Fruit fly (Drosophila melanogaster) whole organism, embryonic: ENCODE results near the gene unc-4.

Source experiments
- Abd-B ChIP-seq: fragments of 200-800 bp; sonication (Bioruptor generic); optimal IDR thresholded peaks from 2 replicates; lab custom pipeline; 2018; ENCODE audit warnings: missing biosample characterization, mild to moderate bottlenecking, missing genetic modification characterization, moderate library complexity
- Asciz ChIP-seq: fragments of 200-800 bp; sonication (Bioruptor generic); optimal IDR thresholded peaks from 2 replicates; lab custom pipeline; 2017; ENCODE audit warnings: missing biosample characterization, mild to moderate bottlenecking, missing genetic modification characterization, missing genetic modification reagents
- CG10959 ChIP-seq: fragments of 200-800 bp; sonication (Bioruptor generic); IDR thresholded peaks from 2 replicates; pipeline ENCODE4 v1.3.6; 2022; ENCODE audit warnings: missing biosample characterization, missing genetic modification characterization
- CG11247 ChIP-seq: fragments of 200-800 bp; sonication (Bioruptor generic); IDR thresholded peaks from 2 replicates; pipeline ENCODE4 v1.3.6; 2022; ENCODE audit warnings: missing biosample characterization, missing genetic modification characterization
- CG11456 ChIP-seq: fragments of 200-800 bp; sonication (Bioruptor generic); IDR thresholded peaks from 3 replicates; pipeline ENCODE4 v1.3.6; 2022; ENCODE audit warnings: missing biosample characterization, missing genetic modification characterization
- CG11696 ChIP-seq: fragments of 200-800 bp; sonication (Bioruptor generic); IDR thresholded peaks from 2 replicates; pipeline ENCODE4 v1.3.6; 2022; ENCODE audit warnings: missing biosample characterization, missing genetic modification characterization
- CG12391 ChIP-seq: fragments of 200-800 bp; sonication (Bioruptor generic); optimal IDR thresholded peaks from 3 replicates; lab custom pipeline; 2018; ENCODE audit warnings: missing biosample characterization, mild to moderate bottlenecking, missing genetic modification characterization, moderate library complexity
- CG13296 ChIP-seq: fragments of 200-800 bp; sonication (Bioruptor generic); optimal IDR thresholded peaks from 3 replicates; lab custom pipeline; 2018; ENCODE audit warnings: missing biosample characterization, mild to moderate bottlenecking, missing genetic modification characterization
- CG13424 ChIP-seq: fragments of 200-800 bp; sonication (Bioruptor generic); optimal IDR thresholded peaks from 2 replicates; lab custom pipeline; 2019; ENCODE audit warnings: missing biosample characterization, mild to moderate bottlenecking, missing genetic modification characterization, moderate library complexity
- CG15011 ChIP-seq: fragments of 200-800 bp; sonication (Bioruptor generic); optimal IDR thresholded peaks from 3 replicates; lab custom pipeline; 2018; ENCODE audit warnings: missing biosample characterization, mild to moderate bottlenecking, missing genetic modification characterization
- CG17568 ChIP-seq: fragments of 200-800 bp; sonication (Bioruptor generic); optimal IDR thresholded peaks from 2 replicates; lab custom pipeline; 2018; ENCODE audit warnings: missing biosample characterization, mild to moderate bottlenecking, missing genetic modification characterization, moderate library complexity
- CG18619 ChIP-seq: fragments of 200-800 bp; sonication (Bioruptor generic); optimal IDR thresholded peaks from 3 replicates; lab custom pipeline; 2017; ENCODE audit warnings: missing biosample characterization, mild to moderate bottlenecking, missing genetic modification characterization
- CG2889 ChIP-seq: fragments of 200-800 bp; sonication (Bioruptor generic); IDR thresholded peaks from 3 replicates; pipeline ENCODE4 v1.3.6; 2022; ENCODE audit warnings: missing biosample characterization, missing genetic modification characterization
- CG3407 ChIP-seq: fragments of 200-800 bp; sonication (Bioruptor generic); optimal IDR thresholded peaks from 2 replicates; lab custom pipeline; 2018; ENCODE audit warnings: missing biosample characterization, mild to moderate bottlenecking, missing genetic modification characterization
- CG34376 ChIP-seq: fragments of 200-800 bp; sonication (Bioruptor generic); optimal IDR thresholded peaks from 2 replicates; lab custom pipeline; 2018; ENCODE audit warnings: missing biosample characterization, mild to moderate bottlenecking, missing genetic modification characterization
- CG3838 ChIP-seq: fragments of 200-800 bp; sonication (Bioruptor generic); optimal IDR thresholded peaks from 3 replicates; lab custom pipeline; 2016; ENCODE audit warnings: missing biosample characterization, missing genetic modification characterization
- CG42726 ChIP-seq: fragments of 200-800 bp; sonication (Bioruptor generic); IDR thresholded peaks from 2 replicates; pipeline ENCODE4 v1.3.6; 2022; ENCODE audit warnings: missing biosample characterization, missing genetic modification characterization; ENCODE audit not compliant: partially characterized antibody
- CG5953 ChIP-seq: fragments of 200-800 bp; sonication (Bioruptor generic); IDR thresholded peaks from 2 replicates; pipeline ENCODE4 v1.3.6; 2022; ENCODE audit warnings: missing biosample characterization, missing genetic modification characterization
- CG6854 ChIP-seq: fragments of 200-800 bp; sonication (Bioruptor generic); optimal IDR thresholded peaks from 3 replicates; lab custom pipeline; 2017; ENCODE audit warnings: missing biosample characterization, mild to moderate bottlenecking, missing genetic modification characterization
- CG7556 ChIP-seq: fragments of 200-800 bp; sonication (Bioruptor generic); optimal IDR thresholded peaks from 2 replicates; lab custom pipeline; 2017; ENCODE audit warnings: missing biosample characterization, mild to moderate bottlenecking, missing genetic modification characterization
- CG9876 ChIP-seq: fragments of 200-800 bp; sonication (Bioruptor generic); optimal IDR thresholded peaks from 2 replicates; lab custom pipeline; 2016; ENCODE audit warnings: missing biosample characterization, missing genetic modification characterization
- Drgx ChIP-seq: fragments of 200-800 bp; sonication (Bioruptor generic); IDR thresholded peaks from 2 replicates; pipeline ENCODE4 v1.3.6; 2022; ENCODE audit warnings: missing biosample characterization, missing genetic modification characterization
- Ets65A ChIP-seq: fragments of 200-800 bp; sonication (Bioruptor generic); peaks from one replicate; lab custom pipeline; 2016; ENCODE audit warnings: missing biosample characterization, missing genetic modification characterization
- HmgZ ChIP-seq: fragments of 200-800 bp; sonication (Bioruptor generic); optimal IDR thresholded peaks from 2 replicates; lab custom pipeline; 2018; ENCODE audit warnings: missing biosample characterization, mild to moderate bottlenecking, missing genetic modification characterization
- Hmx ChIP-seq: fragments of 200-800 bp; sonication (Bioruptor generic); optimal IDR thresholded peaks from 2 replicates; lab custom pipeline; 2016; ENCODE audit warnings: missing biosample characterization, missing genetic modification characterization
- Hr51 ChIP-seq, 2 experiments: fragments of 200-800 bp; sonication (Bioruptor generic); optimal IDR thresholded peaks; 2 replicates in 1 of 2; 3 replicates in 1 of 2; lab custom pipeline; 2016 to 2018; ENCODE audit warnings: missing biosample characterization in 2 of 2, missing genetic modification characterization in 2 of 2, mild to moderate bottlenecking in 1 of 2, moderate library complexity in 1 of 2
- Hr78 ChIP-seq, 2 experiments: fragments of 200-800 bp in 1 of 2; fragments of >200 bp in 1 of 2; sonication (Bioruptor generic) in 1 of 2; optimal IDR thresholded peaks; 2 replicates each; lab custom pipeline; 2017 to 2019; ENCODE audit warnings: missing biosample characterization in 2 of 2, missing genetic modification characterization in 2 of 2, mild to moderate bottlenecking in 1 of 2, moderate library complexity in 1 of 2
- Jarid2 ChIP-seq: fragments of 200-800 bp; sonication (Bioruptor generic); optimal IDR thresholded peaks from 3 replicates; lab custom pipeline; 2017; ENCODE audit warnings: mild to moderate bottlenecking, missing biosample characterization, missing genetic modification reagents, missing genetic modification characterization
- Lim3 ChIP-seq: fragments of 200-800 bp; sonication (Bioruptor generic); IDR thresholded peaks from 2 replicates; pipeline ENCODE4 v1.3.6; 2022; ENCODE audit warnings: missing biosample characterization, missing genetic modification characterization
- Max ChIP-seq: fragments of 200-800 bp; sonication (Bioruptor generic); optimal IDR thresholded peaks from 2 replicates; lab custom pipeline; 2016; ENCODE audit warnings: missing biosample characterization, mild to moderate bottlenecking, missing genetic modification characterization
- Med ChIP-seq: fragments of 200-800 bp; sonication (Bioruptor generic); peaks from one replicate; lab custom pipeline; 2016; ENCODE audit warnings: missing biosample characterization, missing genetic modification characterization, mild to moderate bottlenecking, inconsistent platforms, moderate library complexity
- Mrtf ChIP-seq: fragments of 200-800 bp; sonication (Bioruptor generic); IDR thresholded peaks from 3 replicates; pipeline ENCODE4 v1.3.6; 2022; ENCODE audit warnings: missing biosample characterization, missing genetic modification characterization
- Myb ChIP-seq: fragments of 200-800 bp; sonication (Bioruptor generic); optimal IDR thresholded peaks from 2 replicates; lab custom pipeline; 2016; ENCODE audit warnings: missing biosample characterization, missing genetic modification characterization
- Poxn ChIP-seq: fragments of 200-800 bp; sonication (Bioruptor generic); IDR thresholded peaks from 2 replicates; pipeline ENCODE4 v1.3.6; 2022; ENCODE audit warnings: missing biosample characterization, missing genetic modification characterization
- ab ChIP-seq: fragments of 200-800 bp; sonication (Bioruptor generic); optimal IDR thresholded peaks from 2 replicates; lab custom pipeline; 2016; ENCODE audit warnings: missing biosample characterization, missing genetic modification characterization
- aop ChIP-seq: fragments of 200-800 bp; sonication (Bioruptor generic); IDR thresholded peaks from 2 replicates; pipeline ENCODE4 v1.3.6; 2022; ENCODE audit warnings: missing biosample characterization, missing genetic modification characterization
- da ChIP-seq: fragments of 200-800 bp; sonication (Bioruptor generic); optimal IDR thresholded peaks from 2 replicates; lab custom pipeline; 2016; ENCODE audit warnings: missing biosample characterization, missing genetic modification characterization
- disco-r ChIP-seq: fragments of 200-800 bp; sonication (Bioruptor generic); optimal IDR thresholded peaks from 2 replicates; lab custom pipeline; 2016; ENCODE audit warnings: missing biosample characterization, missing genetic modification characterization
- dm ChIP-seq: fragments of 200-800 bp; sonication (Bioruptor generic); optimal IDR thresholded peaks from 3 replicates; lab custom pipeline; 2016; ENCODE audit warnings: missing biosample characterization, missing genetic modification characterization
- esg ChIP-seq: fragments of 200-800 bp; sonication (Bioruptor generic); conservative IDR thresholded peaks from 2 replicates; pipeline ENCODE4 v1.3.6; 2022; ENCODE audit warnings: missing biosample characterization, missing genetic modification characterization
- gcm ChIP-seq: fragments of 200-800 bp; sonication (Bioruptor generic); optimal IDR thresholded peaks from 2 replicates; lab custom pipeline; 2019; ENCODE audit warnings: missing biosample characterization, mild to moderate bottlenecking, missing genetic modification characterization, moderate library complexity
- grn ChIP-seq: fragments of 200-800 bp; sonication (Bioruptor generic); optimal IDR thresholded peaks from 3 replicates; lab custom pipeline; 2017; ENCODE audit warnings: missing biosample characterization, missing genetic modification characterization
- jigr1 ChIP-seq: fragments of 200-800 bp; sonication (Bioruptor generic); IDR thresholded peaks from 3 replicates; pipeline ENCODE4 v1.3.6; 2022; ENCODE audit warnings: missing biosample characterization, missing genetic modification characterization
- kah ChIP-seq: fragments of 200-800 bp; sonication (Bioruptor generic); optimal IDR thresholded peaks from 2 replicates; lab custom pipeline; 2018; ENCODE audit warnings: missing biosample characterization, mild to moderate bottlenecking, missing genetic modification characterization
- nerfin-1 ChIP-seq: fragments of 200-800 bp; sonication (Bioruptor generic); optimal IDR thresholded peaks from 3 replicates; lab custom pipeline; 2019; ENCODE audit warnings: missing biosample characterization, mild to moderate bottlenecking, missing genetic modification characterization, moderate library complexity
- pho ChIP-seq: fragments of 200-800 bp; sonication (Bioruptor generic); optimal IDR thresholded peaks from 2 replicates; lab custom pipeline; 2016; ENCODE audit warnings: missing biosample characterization, missing genetic modification characterization
- sisA ChIP-seq: fragments of 200-800 bp; sonication (Bioruptor generic); IDR thresholded peaks from 2 replicates; pipeline ENCODE4 v1.3.6; 2022; ENCODE audit warnings: missing biosample characterization, missing genetic modification characterization
- sob ChIP-seq: fragments of 200-800 bp; sonication (Bioruptor generic); IDR thresholded peaks from 2 replicates; pipeline ENCODE4 v1.3.6; 2022; ENCODE audit warnings: missing biosample characterization, missing genetic modification characterization
- tio ChIP-seq: fragments of 200-800 bp; sonication (Bioruptor generic); optimal IDR thresholded peaks from 2 replicates; lab custom pipeline; 2017; ENCODE audit warnings: missing biosample characterization, missing genetic modification characterization, inconsistent platforms

Gene unc-4

dm6 chrX:17826807-17827703 is 58.7 kb downstream of the unc-4 start, which contains the start of gene Socs16D (continued):
- no peak for TF ChIP-seq Hmx
- TF ChIP-seq grn (GFP tag; lab: Kevin White, UChicago) = no peak
- TF ChIP-seq CG3838 (GFP tag; lab: Kevin White, UChicago) = no peak
- TF ChIP-seq Drgx = no peak; the same call in 1 of the 2 replicates
- peak; percentile 37 for TF ChIP-seq CG12391 (tag; lab: Kevin White, UChicago)
- no peak for TF ChIP-seq CG11696 (GFP tag; lab: Robert Waterston, UW)
- TF ChIP-seq nerfin-1 (tag; lab: Kevin White, UChicago) = no peak
- peak; percentile 40 for TF ChIP-seq CG34376
- TF ChIP-seq CG17568 (GFP tag; lab: Kevin White, UChicago) = no peak
- TF ChIP-seq CG2889 = no peak
- TF ChIP-seq disco-r (GFP tag; lab: Kevin White, UChicago) = no peak
- TF ChIP-seq Med (GFP tag; lab: Kevin White, UChicago) = peak; percentile 91
- TF ChIP-seq CG42726 = peak; percentile 99
- peak; percentile 76 for TF ChIP-seq Ets65A (GFP tag; lab: Kevin White, UChicago)
- TF ChIP-seq esg (GFP tag; lab: Robert Waterston, UW) = no peak
- no peak for TF ChIP-seq Hr78 (GFP tag; optimal IDR thresholded peaks at IDR 0.05; lab: Kevin White, UChicago)
- no peak for TF ChIP-seq tio (GFP tag; lab: Kevin White, UChicago)
- TF ChIP-seq gcm (GFP tag; lab: Kevin White, UChicago) = peak; percentile 10
- no peak for TF ChIP-seq aop (GFP tag; lab: Robert Waterston, UW)
- TF ChIP-seq Jarid2 = peak; percentile 34
- no peak for TF ChIP-seq Mrtf (GFP tag; lab: Robert Waterston, UW)
- peak; percentile 99 for TF ChIP-seq Myb (GFP tag; lab: Kevin White, UChicago)
- TF ChIP-seq CG15011 = no peak
- no peak for TF ChIP-seq CG18619 (GFP tag; lab: Kevin White, UChicago)
- TF ChIP-seq Hr51 (GFP tag; optimal IDR thresholded peaks at IDR 0.05; lab: Kevin White, UChicago) = peak in 1 of 2 experiments; percentile 56
- peak; percentile 56 for TF ChIP-seq dm (GFP tag; lab: Kevin White, UChicago)
- TF ChIP-seq CG5953 (GFP tag; lab: Robert Waterston, UW) = no peak
- TF ChIP-seq CG13296 (GFP tag; lab: Kevin White, UChicago) = peak; percentile 34
- TF ChIP-seq CG11456 = peak; percentile 59; the same call in 1 of the 3 replicates
- TF ChIP-seq pho (GFP tag; lab: Kevin White, UChicago) = peak; percentile 48
- TF ChIP-seq sisA (GFP tag; lab: Robert Waterston, UW) = 0 out of 2 replicates have a peak, but pooled peaks have one; percentile 19
- peak; percentile 34 for TF ChIP-seq Max
- TF ChIP-seq CG3407 (GFP tag; lab: Kevin White, UChicago) = peak; percentile 2
- TF ChIP-seq jigr1 (GFP tag; lab: Robert Waterston, UW) = no peak
- no peak for TF ChIP-seq Poxn (GFP tag; lab: Robert Waterston, UW)
- no peak for TF ChIP-seq da (GFP tag; lab: Kevin White, UChicago)
- peak; percentile 72 for TF ChIP-seq HmgZ (tag; lab: Kevin White, UChicago)
- TF ChIP-seq CG9876 (GFP tag; lab: Kevin White, UChicago) = peak; percentile 54
- TF ChIP-seq Lim3 (GFP tag; lab: Robert Waterston, UW) = no peak
- no peak for TF ChIP-seq CG6854 (GFP tag; lab: Kevin White, UChicago)
- TF ChIP-seq CG11247 = no peak
- TF ChIP-seq CG7556 (GFP tag; lab: Kevin White, UChicago) = no peak
- TF ChIP-seq CG13424 = no peak
- no peak for TF ChIP-seq kah (GFP tag; lab: Kevin White, UChicago)
- no peak for TF ChIP-seq Asciz
- TF ChIP-seq sob (GFP tag; lab: Robert Waterston, UW) = peak; percentile 69
- TF ChIP-seq ab (GFP tag; lab: Kevin White, UChicago) = no peak
- no peak for TF ChIP-seq CG10959
- peak; percentile 70 for TF ChIP-seq Abd-B (GFP tag; lab: Kevin White, UChicago)
